Fruit fly (Drosophila melanogaster) whole organism, prepupa: ENCODE measurements around the gene Tango10.

Source experiments
- CG10669 ChIP-seq: fragments of 200-800 bp; sonication (Bioruptor generic); optimal IDR thresholded peaks from 3 replicates; lab custom pipeline; 2018; ENCODE audit warnings: missing biosample characterization, mild to moderate bottlenecking, missing genetic modification characterization, moderate library complexity
- CG11294 ChIP-seq: fragments of 200-800 bp; sonication (Bioruptor generic); IDR thresholded peaks from 2 replicates; pipeline ENCODE4 v1.3.6; 2022; ENCODE audit warnings: missing biosample characterization, missing genetic modification characterization
- CG11762 ChIP-seq: fragments of 200-800 bp; sonication (Bioruptor generic); optimal IDR thresholded peaks from 3 replicates; lab custom pipeline; 2016; ENCODE audit warnings: missing biosample characterization, missing genetic modification characterization; ENCODE audit not compliant: insufficient read depth
- CG15336 ChIP-seq: fragments of 200-800 bp; sonication (Bioruptor generic); IDR thresholded peaks from 2 replicates; pipeline ENCODE4 v1.3.6; 2022; ENCODE audit warnings: missing biosample characterization, missing genetic modification characterization
- CG1621 ChIP-seq: fragments of 200-800 bp; sonication (Bioruptor generic); optimal IDR thresholded peaks from 3 replicates; lab custom pipeline; 2018; ENCODE audit warnings: missing biosample characterization, mild to moderate bottlenecking, missing genetic modification characterization
- CG16779 ChIP-seq: fragments of 200-800 bp; sonication (Bioruptor generic); optimal IDR thresholded peaks from 3 replicates; lab custom pipeline; 2017; ENCODE audit warnings: missing biosample characterization, mild to moderate bottlenecking, missing genetic modification characterization
- CG3032 ChIP-seq: fragments of 200-800 bp; optimal IDR thresholded peaks from 2 replicates; lab custom pipeline; 2019; ENCODE audit warnings: missing biosample characterization, mild to moderate bottlenecking, missing genetic modification characterization, moderate library complexity
- CG31627 ChIP-seq: fragments of 200-800 bp; sonication (Bioruptor generic); optimal IDR thresholded peaks from 3 replicates; lab custom pipeline; 2016; ENCODE audit warnings: missing biosample characterization, missing genetic modification characterization
- CG32006 ChIP-seq: fragments of 200-800 bp; sonication (Bioruptor generic); optimal IDR thresholded peaks from 3 replicates; lab custom pipeline; 2017; ENCODE audit warnings: missing biosample characterization, mild to moderate bottlenecking, missing genetic modification characterization
- CG34406 ChIP-seq: fragments of 200-800 bp; sonication (Bioruptor generic); optimal IDR thresholded peaks from 3 replicates; lab custom pipeline; 2016; ENCODE audit warnings: missing biosample characterization, missing genetic modification characterization
- CG3919 ChIP-seq: fragments of 200-800 bp; sonication (Bioruptor generic); optimal IDR thresholded peaks from 3 replicates; lab custom pipeline; 2016; ENCODE audit warnings: missing biosample characterization, missing genetic modification characterization
- CG6163 ChIP-seq: fragments of 200-800 bp; sonication (Bioruptor generic); IDR thresholded peaks from 3 replicates; pipeline ENCODE4 v1.3.6; 2022; ENCODE audit warnings: missing biosample characterization, missing genetic modification characterization
- CG6792 ChIP-seq: fragments of 200-800 bp; sonication (Bioruptor generic); optimal IDR thresholded peaks from 3 replicates; lab custom pipeline; 2016; ENCODE audit warnings: missing biosample characterization, missing genetic modification characterization
- CG6808 ChIP-seq: fragments of 200-800 bp; sonication (Bioruptor generic); optimal IDR thresholded peaks from 3 replicates; lab custom pipeline; 2017; ENCODE audit warnings: missing biosample characterization, missing genetic modification characterization, mild to moderate bottlenecking, moderate library complexity, missing genetic modification reagents
- CG6854 ChIP-seq: fragments of 200-800 bp; sonication (Bioruptor generic); optimal IDR thresholded peaks from 2 replicates; lab custom pipeline; 2017; ENCODE audit warnings: missing biosample characterization, mild to moderate bottlenecking, missing genetic modification characterization
- CG8119 ChIP-seq: fragments of 200-800 bp; sonication (Bioruptor generic); IDR thresholded peaks from 3 replicates; pipeline ENCODE4 v1.3.6; 2022; ENCODE audit warnings: missing biosample characterization, missing genetic modification characterization
- CG8632 ChIP-seq: fragments of 200-800 bp; sonication (Bioruptor generic); optimal IDR thresholded peaks from 3 replicates; lab custom pipeline; 2016; ENCODE audit warnings: missing biosample characterization, missing genetic modification characterization
- CG9139 ChIP-seq: fragments of 200-800 bp; sonication (Bioruptor generic); optimal IDR thresholded peaks from 3 replicates; lab custom pipeline; 2017; ENCODE audit warnings: missing biosample characterization, mild to moderate bottlenecking, missing genetic modification characterization
- Eip78C ChIP-seq: fragments of 200-800 bp; sonication (Bioruptor generic); peaks from one replicate; lab custom pipeline; 2016; ENCODE audit warnings: missing biosample characterization, missing genetic modification characterization
- Eip93F ChIP-seq: fragments of 200-800 bp; sonication (Bioruptor generic); optimal IDR thresholded peaks from 2 replicates; lab custom pipeline; 2016; ENCODE audit warnings: missing biosample characterization, mild to moderate bottlenecking, missing genetic modification characterization
- Gug ChIP-seq: fragments of 200-800 bp; sonication (Bioruptor generic); IDR thresholded peaks from 2 replicates; pipeline ENCODE4 v1.3.6; 2022; ENCODE audit warnings: missing biosample characterization, missing genetic modification characterization
- Hr38 ChIP-seq: sonication (Bioruptor generic); optimal IDR thresholded peaks from 2 replicates; lab custom pipeline; 2016; ENCODE audit warnings: missing biosample characterization, missing genetic modification characterization
- Hr4 ChIP-seq: fragments of 200-800 bp; sonication (Bioruptor generic); optimal IDR thresholded peaks from 3 replicates; lab custom pipeline; 2016; ENCODE audit warnings: missing biosample characterization, missing genetic modification characterization
- Lpt ChIP-seq: fragments of 200-800 bp; sonication (Bioruptor generic); optimal IDR thresholded peaks from 3 replicates; lab custom pipeline; 2016; ENCODE audit warnings: missing biosample characterization, missing genetic modification characterization
- Met ChIP-seq: fragments of 200-800 bp; sonication (Bioruptor generic); optimal IDR thresholded peaks from 3 replicates; lab custom pipeline; 2016; ENCODE audit warnings: missing biosample characterization, missing genetic modification characterization
- Sox102F ChIP-seq: fragments of 200-800 bp; sonication (Bioruptor generic); optimal IDR thresholded peaks from 2 replicates; lab custom pipeline; 2016; ENCODE audit warnings: missing biosample characterization, mild to moderate bottlenecking, missing genetic modification characterization
- Sox14 ChIP-seq: fragments of 200-800 bp; sonication (Bioruptor generic); optimal IDR thresholded peaks from 3 replicates; lab custom pipeline; 2016; ENCODE audit warnings: missing biosample characterization, missing genetic modification characterization
- Sox15 ChIP-seq: fragments of 200-800 bp; sonication (Bioruptor generic); optimal IDR thresholded peaks from 3 replicates; lab custom pipeline; 2016; ENCODE audit warnings: missing biosample characterization, missing genetic modification characterization
- achi ChIP-seq: fragments of 200-800 bp; sonication (Bioruptor generic); optimal IDR thresholded peaks from 3 replicates; lab custom pipeline; 2016; ENCODE audit warnings: missing biosample characterization, missing genetic modification characterization
- acj6 ChIP-seq: fragments of 200-800 bp; sonication (Bioruptor generic); optimal IDR thresholded peaks from 3 replicates; lab custom pipeline; 2016; ENCODE audit warnings: missing biosample characterization, missing genetic modification characterization
- cyc ChIP-seq: fragments of 200-800 bp; sonication (Bioruptor generic); optimal IDR thresholded peaks from 3 replicates; lab custom pipeline; 2016; ENCODE audit warnings: missing biosample characterization, missing genetic modification characterization
- dac ChIP-seq: fragments of 200-800 bp; sonication (Bioruptor generic); optimal IDR thresholded peaks from 2 replicates; lab custom pipeline; 2017; ENCODE audit warnings: missing biosample characterization, mild to moderate bottlenecking, missing genetic modification characterization
- dsx ChIP-seq: fragments of 200-800 bp; optimal IDR thresholded peaks from 3 replicates; lab custom pipeline; 2019; ENCODE audit warnings: missing biosample characterization, mild to moderate bottlenecking, missing genetic modification characterization, moderate library complexity; ENCODE audit not compliant: poor library complexity, severe bottlenecking
- eg ChIP-seq: fragments of 200-800 bp; sonication (Bioruptor generic); IDR thresholded peaks from 3 replicates; pipeline ENCODE4 v1.3.6; 2022; ENCODE audit warnings: missing biosample characterization, missing genetic modification characterization
- esn ChIP-seq: fragments of 200-800 bp; sonication (Bioruptor generic); optimal IDR thresholded peaks from 2 replicates; lab custom pipeline; 2016; ENCODE audit warnings: missing biosample characterization, mild to moderate bottlenecking, missing genetic modification characterization, moderate library complexity
- fd59A ChIP-seq: fragments of 200-800 bp; sonication (Bioruptor generic); optimal IDR thresholded peaks from 2 replicates; lab custom pipeline; 2017; ENCODE audit warnings: missing biosample characterization, mild to moderate bottlenecking, missing genetic modification characterization, missing genetic modification reagents
- lz ChIP-seq: fragments of 200-800 bp; sonication (Bioruptor generic); optimal IDR thresholded peaks from 3 replicates; lab custom pipeline; 2016; ENCODE audit warnings: missing biosample characterization, missing genetic modification characterization
- pdm3 ChIP-seq: fragments of 200-800 bp; sonication (Bioruptor generic); optimal IDR thresholded peaks from 3 replicates; lab custom pipeline; 2016; ENCODE audit warnings: missing biosample characterization, missing genetic modification characterization
- salr ChIP-seq, 2 experiments: fragments of 200-800 bp; sonication (Bioruptor generic); optimal IDR thresholded peaks; 3 replicates each; lab custom pipeline; 2016 to 2018; ENCODE audit warnings: missing biosample characterization in 2 of 2, missing genetic modification characterization in 2 of 2, mild to moderate bottlenecking in 1 of 2
- spab ChIP-seq: fragments of 200-800 bp; sonication (Bioruptor generic); optimal IDR thresholded peaks from 2 replicates; lab custom pipeline; 2017; ENCODE audit warnings: missing biosample characterization, mild to moderate bottlenecking, missing genetic modification characterization, missing genetic modification reagents
- ss ChIP-seq, 2 experiments: fragments of 200-800 bp; sonication (Bioruptor generic); optimal IDR thresholded peaks; 2 replicates in 1 of 2; 3 replicates in 1 of 2; lab custom pipeline; 2017 to 2018; ENCODE audit warnings: mild to moderate bottlenecking in 2 of 2, missing biosample characterization in 2 of 2, missing genetic modification characterization in 2 of 2, moderate library complexity in 1 of 2
- svp ChIP-seq: fragments of 200-800 bp; sonication (Bioruptor generic); peaks from one replicate; lab custom pipeline; 2016; ENCODE audit warnings: missing biosample characterization, missing genetic modification characterization
- topi ChIP-seq: fragments of 200-800 bp; sonication (Bioruptor generic); optimal IDR thresholded peaks from 3 replicates; lab custom pipeline; 2016; ENCODE audit warnings: missing biosample characterization, missing genetic modification characterization

Tango10 gene

dm6 chrX:11713808-11714528 lies 6.1 kb upstream of the Tango10 start (continued):
- TF ChIP-seq CG10669 (GFP tag; lab: Kevin White, UChicago) (peak; percentile 23), CG6163 (GFP tag; lab: Robert Waterston, UW) (no peak; the same call in 2 of the 3 replicates), topi (no peak), spab (GFP tag; lab: Kevin White, UChicago) (peak; percentile 27), CG16779 (tag; lab: Kevin White, UChicago) (peak; percentile 33), Hr38 (no peak), CG11294 (GFP tag; lab: Robert Waterston, UW) (no peak), eg (GFP tag; lab: Robert Waterston, UW) (0 out of 3 replicates have a peak, but pooled peaks have one; percentile 43), Lpt (GFP tag; lab: Kevin White, UChicago) (peak; percentile 59), acj6 (no peak), Gug (no peak), CG6854 (GFP tag; lab: Kevin White, UChicago) (peak; percentile 53), CG32006 (GFP tag; lab: Kevin White, UChicago) (peak; percentile 39), Sox14 (GFP tag; lab: Kevin White, UChicago) (peak; percentile 36), CG6792 (GFP tag; lab: Kevin White, UChicago) (peak; percentile 9), CG3919 (GFP tag; lab: Kevin White, UChicago) (peak; percentile 21), CG34406 (GFP tag; lab: Kevin White, UChicago) (no peak)

- peak; percentile 9 for TF ChIP-seq CG31627 (GFP tag; lab: Kevin White, UChicago)
- peak; percentile 37 for TF ChIP-seq CG9139 (GFP tag; lab: Kevin White, UChicago)
- no peak for TF ChIP-seq pdm3 (GFP tag; lab: Kevin White, UChicago)
- peak; percentile 49 for TF ChIP-seq Sox102F
- no peak for TF ChIP-seq dsx (GFP tag; lab: Kevin White, UChicago)
- peak; percentile 43 for TF ChIP-seq Sox14 (GFP tag; lab: Kevin White, UChicago)
- TF ChIP-seq lz (GFP tag; lab: Kevin White, UChicago): peak; percentile 58
- TF ChIP-seq CG11294 (GFP tag; lab: Robert Waterston, UW): peak; percentile 55
- TF ChIP-seq CG16779 (tag; lab: Kevin White, UChicago): peak; percentile 14
- TF ChIP-seq Eip93F (GFP tag; lab: Kevin White, UChicago): no peak
- peak; percentile 19 for TF ChIP-seq CG10669 (GFP tag; lab: Kevin White, UChicago)
- TF ChIP-seq salr (GFP tag; optimal IDR thresholded peaks at IDR 0.05; lab: Kevin White, UChicago): peak in 1 of 2 experiments; percentile 12
- peak; percentile 80 for TF ChIP-seq Eip78C
- peak; percentile 58 for TF ChIP-seq CG6808 (GFP tag; lab: Kevin White, UChicago)
- no peak for TF ChIP-seq Sox15 (GFP tag; lab: Kevin White, UChicago)
- TF ChIP-seq CG3032: peak; percentile 12
- TF ChIP-seq CG1621 (tag; lab: Kevin White, UChicago): no peak
- peak; percentile 15 for TF ChIP-seq cyc (GFP tag; lab: Kevin White, UChicago)
- peak; percentile 51 for TF ChIP-seq Gug
- peak; percentile 73 for TF ChIP-seq eg (GFP tag; lab: Robert Waterston, UW)
- TF ChIP-seq CG6792 (GFP tag; lab: Kevin White, UChicago): no peak
- TF ChIP-seq achi (GFP tag; lab: Kevin White, UChicago): peak; percentile 29
- peak; percentile 40; the same call in 1 of the 3 replicates for TF ChIP-seq CG8119
- peak; percentile 31 for TF ChIP-seq dac (GFP tag; lab: Kevin White, UChicago)
- TF ChIP-seq CG6163 (GFP tag; lab: Robert Waterston, UW): peak; percentile 83
- TF ChIP-seq CG8632 (GFP tag; lab: Kevin White, UChicago): no peak
- peak; percentile 66 for TF ChIP-seq CG32006 (GFP tag; lab: Kevin White, UChicago)
- peak; percentile 85 for TF ChIP-seq svp (GFP tag; lab: Kevin White, UChicago)
- TF ChIP-seq Met (GFP tag; lab: Kevin White, UChicago): peak; percentile 47
- peak in 1 of 2 experiments; percentile 42 for TF ChIP-seq ss (GFP tag; optimal IDR thresholded peaks at IDR 0.05; lab: Kevin White, UChicago)
- TF ChIP-seq CG34406 (GFP tag; lab: Kevin White, UChicago): peak; percentile 46
- peak; percentile 67 for TF ChIP-seq CG15336
- TF ChIP-seq esn (GFP tag; lab: Kevin White, UChicago): peak; percentile 49
- TF ChIP-seq fd59A (GFP tag; lab: Kevin White, UChicago): no peak
- TF ChIP-seq acj6: no peak
- peak; percentile 23 for TF ChIP-seq CG11762 (GFP tag; lab: Kevin White, UChicago)
- peak; percentile 24 for TF ChIP-seq topi
- TF ChIP-seq Hr4: peak; percentile 50
Measured at dm6 chrX:11714529-11715262, 5.3 kb upstream of the Tango10 start.
